Fruit fly (Drosophila melanogaster): ENCODE measurements around the gene mTerf5.
A peak's percentile ranks its signal among the peaks of the same experiment; 100 is the strongest.

Gene mTerf5

DNA sequence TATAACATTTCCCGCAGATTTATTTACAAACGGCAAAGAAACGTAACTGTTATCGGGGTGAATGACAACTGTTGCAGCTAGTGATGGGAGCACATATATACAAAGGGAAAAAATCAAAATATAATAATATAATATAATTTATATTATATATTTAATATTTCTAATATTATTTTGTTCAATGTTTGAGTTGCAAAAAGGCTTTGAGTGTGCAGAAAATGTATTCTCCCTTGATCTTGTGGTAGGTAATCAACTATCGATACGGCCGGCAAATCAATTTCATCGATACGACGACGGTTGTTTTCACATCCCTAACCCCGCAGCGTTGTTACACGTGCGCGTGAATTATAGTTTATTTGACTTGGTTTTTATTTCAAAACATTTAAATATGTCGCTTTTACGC is at the start of gene mTerf5, which contains the start of gene Non3 (continued):
- TF ChIP-seq ham (GFP tag; IDR thresholded peaks at IDR 0.05), result no peak
- TF ChIP-seq inv (GFP tag; IDR thresholded peaks at IDR 0.05; ENCODE audit: partially characterized antibody), result peak; percentile 85
- TF ChIP-seq CG17361 (GFP tag; IDR thresholded peaks at IDR 0.05), result peak; percentile 58; the same call in 2 of the 3 replicates
- TF ChIP-seq Vsx1 (GFP tag; optimal IDR thresholded peaks at IDR 0.05), result peak; percentile 27
- peak; percentile 44 for TF ChIP-seq CG16863 (GFP tag; optimal IDR thresholded peaks at IDR 0.05)
- TF ChIP-seq nau (GFP tag; optimal IDR thresholded peaks at IDR 0.05), result no peak
- no peak for TF ChIP-seq CG6813 (GFP tag; optimal IDR thresholded peaks at IDR 0.05)
- peak; percentile 50; the same call in 1 of the 2 replicates for TF ChIP-seq CG14441 (GFP tag; IDR thresholded peaks at IDR 0.05)
- no peak for TF ChIP-seq wdn (GFP tag; IDR thresholded peaks at IDR 0.05)
- TF ChIP-seq Nf-YC (tag; optimal IDR thresholded peaks at IDR 0.05), result peak; percentile 65
- TF ChIP-seq prd (optimal IDR thresholded peaks at IDR 0.05), result no peak
- peak; percentile 66 for TF ChIP-seq prd (GFP tag; IDR thresholded peaks at IDR 0.05)
- peak; percentile 83 for TF ChIP-seq Ets65A (GFP tag)
- TF ChIP-seq Usf (GFP tag; optimal IDR thresholded peaks at IDR 0.05), result no peak
- peak; percentile 55 for TF ChIP-seq esg (GFP tag; conservative IDR thresholded peaks at IDR 0.05)
- no peak for TF ChIP-seq usp (GFP tag; optimal IDR thresholded peaks at IDR 0.05)
- TF ChIP-seq CG9876 (GFP tag; optimal IDR thresholded peaks at IDR 0.05), result no peak
- no peak for TF ChIP-seq Doc2 (GFP tag; IDR thresholded peaks at IDR 0.05)
- peak; percentile 86 for TF ChIP-seq MBD-R2 (GFP tag; IDR thresholded peaks at IDR 0.05)
- TF ChIP-seq Pdp1 (GFP tag; optimal IDR thresholded peaks at IDR 0.05), result peak in 1 of 2 experiments; percentile 30
- TF ChIP-seq CG1832 (GFP tag; optimal IDR thresholded peaks at IDR 0.05), result no peak
- peak; percentile 17; the same call in 1 of the 2 replicates for TF ChIP-seq Adf1 (GFP tag; IDR thresholded peaks at IDR 0.05)
- TF ChIP-seq CG1603 (tag; optimal IDR thresholded peaks at IDR 0.05), result no peak
- TF ChIP-seq chif (GFP tag; optimal IDR thresholded peaks at IDR 0.05), result no peak
- TF ChIP-seq Opbp (GFP tag; IDR thresholded peaks at IDR 0.05; ENCODE audit: partially characterized antibody), result peak; percentile 82
- TF ChIP-seq CG18476 (GFP tag; optimal IDR thresholded peaks at IDR 0.05), result peak; percentile 10
- no peak for TF ChIP-seq CG17568 (GFP tag; optimal IDR thresholded peaks at IDR 0.05)
- no peak for TF ChIP-seq MTF-1 (GFP tag; optimal IDR thresholded peaks at IDR 0.05; ENCODE audit: borderline replicate concordance)
- no peak for TF ChIP-seq CG4282 (GFP tag; optimal IDR thresholded peaks at IDR 0.05)
- TF ChIP-seq CG1233 (GFP tag; optimal IDR thresholded peaks at IDR 0.05), result no peak
- peak; percentile 90 for TF ChIP-seq unc-4 (GFP tag; IDR thresholded peaks at IDR 0.05; ENCODE audit: partially characterized antibody)
- TF ChIP-seq ind (GFP tag; optimal IDR thresholded peaks at IDR 0.05), result peak; percentile 68
- no peak for TF ChIP-seq Hey (tag; optimal IDR thresholded peaks at IDR 0.05)
- TF ChIP-seq CG2202 (tag; optimal IDR thresholded peaks at IDR 0.05), result peak; percentile 31
- peak; percentile 10 for TF ChIP-seq CG31388 (GFP tag; optimal IDR thresholded peaks at IDR 0.05)
- TF ChIP-seq CG1602 (GFP tag; optimal IDR thresholded peaks at IDR 0.05), result peak; percentile 41
- peak; percentile 80 for TF ChIP-seq CG2712 (tag; optimal IDR thresholded peaks at IDR 0.05)
- no peak for TF ChIP-seq CG4707 (GFP tag; optimal IDR thresholded peaks at IDR 0.05)
- no peak for TF ChIP-seq HLH3B (GFP tag; IDR thresholded peaks at IDR 0.05)
- TF ChIP-seq CG13123 (GFP tag; optimal IDR thresholded peaks at IDR 0.05), result peak; percentile 38
- TF ChIP-seq disco-r (GFP tag; optimal IDR thresholded peaks at IDR 0.05), result no peak
- TF ChIP-seq onecut (GFP tag; IDR thresholded peaks at IDR 0.05), result no peak
- TF ChIP-seq CG8944 (GFP tag; optimal IDR thresholded peaks at IDR 0.05), result peak; percentile 17
- peak; percentile 18 for TF ChIP-seq shn (GFP tag; optimal IDR thresholded peaks at IDR 0.05)
- TF ChIP-seq ewg (GFP tag; optimal IDR thresholded peaks at IDR 0.05), result peak; percentile 81
- TF ChIP-seq CG34422 (GFP tag; IDR thresholded peaks at IDR 0.05), result peak; percentile 77
- no peak for TF ChIP-seq btn (GFP tag; optimal IDR thresholded peaks at IDR 0.05)
- no peak for TF ChIP-seq CG11085 (GFP tag; IDR thresholded peaks at IDR 0.05)
- no peak for TF ChIP-seq sim (GFP tag; IDR thresholded peaks at IDR 0.05)
- no peak for TF ChIP-seq CG6854 (GFP tag; optimal IDR thresholded peaks at IDR 0.05)
- no peak for TF ChIP-seq yki (optimal IDR thresholded peaks at IDR 0.05)
- no peak for TF ChIP-seq maf-S (GFP tag; optimal IDR thresholded peaks at IDR 0.05)
